Worm (Caenorhabditis elegans) whole organism, midembryonic: ENCODE data around the gene srlf-15.

Experiments
- flt-1 ChIP-seq: fragments of 200-800 bp; sonication (Bioruptor generic); IDR thresholded peaks from 2 replicates; pipeline ENCODE4 v1.3.6; 2022; ENCODE audit warnings: missing genetic modification characterization, missing compliant biosample characterization
- med-1 ChIP-seq: sonication (generic microtip); optimal IDR thresholded peaks from 2 replicates; lab custom pipeline; 2017; ENCODE audit warnings: missing genetic modification characterization, mild to moderate bottlenecking, missing compliant biosample characterization, antibody characterized with exemption, missing genetic modification reagents; ENCODE audit not compliant: insufficient read depth
- ref-1 ChIP-seq: fragments of 200-800 bp; sonication (Bioruptor generic); conservative IDR thresholded peaks from 2 replicates; pipeline ENCODE4 v1.3.6; 2022; ENCODE audit warnings: missing genetic modification reagents, missing genetic modification characterization, missing compliant biosample characterization
- tab-1 ChIP-seq: fragments of 200-800 bp; sonication (Bioruptor generic); IDR thresholded peaks from 2 replicates; pipeline ENCODE4 v1.3.6; 2022; ENCODE audit warnings: missing genetic modification characterization, missing compliant biosample characterization
- ztf-29 ChIP-seq: fragments of 200-800 bp; sonication (Bioruptor generic); IDR thresholded peaks from 2 replicates; pipeline ENCODE4 v1.3.6; 2022; ENCODE audit warnings: missing genetic modification reagents, missing genetic modification characterization, missing compliant biosample characterization

DNA sequence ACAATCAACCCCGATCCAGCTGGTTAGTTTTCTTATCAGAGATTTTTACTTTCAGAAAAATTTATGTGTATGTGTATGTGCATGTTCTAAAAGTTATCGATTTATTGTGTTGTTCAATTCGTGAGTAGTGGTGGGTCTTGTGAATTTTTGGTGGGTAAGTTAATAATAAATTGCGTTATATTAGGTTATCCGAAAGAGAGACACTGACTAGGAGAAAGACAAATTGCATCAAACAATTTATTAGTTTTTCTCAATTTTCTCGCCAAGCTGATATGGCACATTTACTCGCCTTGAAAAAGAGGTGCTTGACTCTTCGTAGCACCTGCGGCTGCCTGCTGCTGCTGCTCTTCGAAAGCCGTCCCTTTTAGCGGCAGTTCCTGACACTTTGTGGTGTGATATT lies 36.8 kb upstream of the srlf-15 start:
- TF ChIP-seq tab-1 (GFP tag; lab: Robert Waterston, UW) (no peak), flt-1 (GFP tag; lab: Robert Waterston, UW) (no peak), ztf-29 (GFP tag; lab: Robert Waterston, UW) (no peak), ref-1 (GFP tag; lab: Robert Waterston, UW) (no peak), med-1 (GFP tag; lab: Kevin White, UChicago) (no peak)
